Worm (Caenorhabditis elegans) whole organism, late embryonic: ENCODE data around the gene nhr-173.

Experiments
- ceh-24 ChIP-seq: sonication (generic microtip); optimal IDR thresholded peaks from 2 replicates; lab custom pipeline; 2016; ENCODE audit warnings: mild to moderate bottlenecking, missing genetic modification characterization, missing compliant biosample characterization
- dve-1 ChIP-seq: sonication (generic microtip); optimal IDR thresholded peaks from 2 replicates; lab custom pipeline; 2017; ENCODE audit warnings: antibody characterized with exemption, mild to moderate bottlenecking, missing genetic modification characterization, missing compliant biosample characterization
- elt-4 ChIP-seq: sonication (generic microtip); optimal IDR thresholded peaks from 2 replicates; lab custom pipeline; 2016; ENCODE audit warnings: missing genetic modification characterization, missing compliant biosample characterization
- eyg-1 ChIP-seq: sonication (generic microtip); optimal IDR thresholded peaks from 2 replicates; lab custom pipeline; 2016; ENCODE audit warnings: missing genotype, missing genetic modification characterization, missing compliant biosample characterization
- gmeb-2 ChIP-seq: sonication (generic microtip); optimal IDR thresholded peaks from 2 replicates; lab custom pipeline; 2016; ENCODE audit warnings: missing genetic modification characterization, inconsistent platforms, missing compliant biosample characterization
- mec-3 ChIP-seq: sonication (generic microtip); optimal IDR thresholded peaks from 2 replicates; lab custom pipeline; 2016; ENCODE audit warnings: borderline replicate concordance, missing genetic modification characterization, missing compliant biosample characterization
- nhr-11 ChIP-seq: fragments of 150-350 bp; optimal IDR thresholded peaks from 2 replicates; lab custom pipeline; 2014; ENCODE audit warnings: missing biosample characterization, missing genetic modification characterization
- ref-2 ChIP-seq: sonication (generic microtip); optimal IDR thresholded peaks from 2 replicates; lab custom pipeline; 2016; ENCODE audit warnings: missing genetic modification characterization, missing compliant biosample characterization
- sox-4 ChIP-seq: sonication (generic microtip); optimal IDR thresholded peaks from 2 replicates; lab custom pipeline; 2017; ENCODE audit warnings: mild to moderate bottlenecking, missing genetic modification characterization, inconsistent platforms, missing compliant biosample characterization
- tbx-2 ChIP-seq: sonication (generic microtip); optimal IDR thresholded peaks from 2 replicates; lab custom pipeline; 2016; ENCODE audit warnings: missing genetic modification characterization, missing compliant biosample characterization
- unc-55 ChIP-seq: sonication (generic microtip); optimal IDR thresholded peaks from 2 replicates; lab custom pipeline; 2017; ENCODE audit warnings: missing biosample characterization, missing genetic modification reagents, missing genetic modification characterization

DNA sequence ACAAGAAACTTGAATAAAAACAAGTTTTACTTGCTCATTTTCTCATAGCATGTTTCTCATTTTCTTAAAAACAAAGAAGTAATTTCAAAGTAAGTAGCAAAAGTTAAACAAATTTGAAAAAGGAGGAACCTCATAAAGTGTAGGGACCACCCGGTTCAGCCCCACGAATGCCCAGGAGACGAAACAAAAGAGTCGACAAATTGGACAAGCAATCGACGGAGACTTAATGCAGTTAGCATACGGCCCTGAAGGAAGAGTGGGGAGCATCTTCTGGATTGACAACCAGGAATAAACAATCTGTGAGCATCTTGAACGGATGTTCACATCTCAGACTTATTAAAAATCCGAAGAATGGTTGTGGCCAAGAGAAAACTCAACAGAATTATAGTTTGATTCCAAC is 36.3 kb downstream of the nhr-173 start:
- no peak for TF ChIP-seq eyg-1 (tag; lab: Kevin White, UChicago)
- TF ChIP-seq unc-55 (GFP tag; lab: Kevin White, UChicago) = no peak
- TF ChIP-seq dve-1 (tag; lab: Kevin White, UChicago) = no peak
- TF ChIP-seq gmeb-2 = no peak
- TF ChIP-seq elt-4 (tag; lab: Kevin White, UChicago) = no peak
- TF ChIP-seq mec-3 (tag; lab: Kevin White, UChicago) = no peak
- no peak for TF ChIP-seq ref-2 (tag; lab: Kevin White, UChicago)
- no peak for TF ChIP-seq tbx-2
- TF ChIP-seq ceh-24 (tag; lab: Kevin White, UChicago) = no peak
- TF ChIP-seq sox-4 (tag; lab: Kevin White, UChicago) = no peak
- TF ChIP-seq nhr-11 (tag; lab: Kevin White, UChicago) = no peak
